Fruit fly (Drosophila melanogaster) whole organism, embryonic: ENCODE measurements around the gene Tfb4.
A peak's percentile ranks its signal among the peaks of the same experiment; 100 is the strongest.

Source experiments
- B-H2 ChIP-seq: fragments of 200-800 bp; sonication (Bioruptor generic); optimal IDR thresholded peaks from 2 replicates; lab custom pipeline; 2018; ENCODE audit warnings: missing biosample characterization, mild to moderate bottlenecking, missing genetic modification characterization
- Blimp-1 ChIP-seq: fragments of 200-800 bp; sonication (Bioruptor generic); optimal IDR thresholded peaks from 3 replicates; lab custom pipeline; 2018; ENCODE audit warnings: missing biosample characterization, missing genetic modification characterization, mild to moderate bottlenecking, moderate library complexity, missing genetic modification reagents
- CG10147 ChIP-seq: fragments of 200-800 bp; sonication (Bioruptor generic); optimal IDR thresholded peaks from 2 replicates; lab custom pipeline; 2019; ENCODE audit warnings: missing biosample characterization, mild to moderate bottlenecking, missing genetic modification characterization, moderate library complexity
- CG12155 ChIP-seq: fragments of 200-800 bp; sonication (Bioruptor generic); optimal IDR thresholded peaks from 3 replicates; lab custom pipeline; 2016; ENCODE audit warnings: missing biosample characterization, missing genetic modification characterization
- CG12391 ChIP-seq: fragments of 200-800 bp; sonication (Bioruptor generic); optimal IDR thresholded peaks from 3 replicates; lab custom pipeline; 2018; ENCODE audit warnings: missing biosample characterization, mild to moderate bottlenecking, missing genetic modification characterization, moderate library complexity
- CG13287 ChIP-seq: fragments of 200-800 bp; sonication (Bioruptor generic); IDR thresholded peaks from 2 replicates; pipeline ENCODE4 v1.3.6; 2022; ENCODE audit warnings: missing biosample characterization, missing genetic modification characterization; ENCODE audit not compliant: partially characterized antibody
- CG13296 ChIP-seq: fragments of 200-800 bp; sonication (Bioruptor generic); optimal IDR thresholded peaks from 3 replicates; lab custom pipeline; 2018; ENCODE audit warnings: missing biosample characterization, mild to moderate bottlenecking, missing genetic modification characterization
- CG1602 ChIP-seq: fragments of 200-800 bp; sonication (Bioruptor generic); optimal IDR thresholded peaks from 3 replicates; lab custom pipeline; 2016; ENCODE audit warnings: missing biosample characterization, missing genetic modification characterization
- CG16815 ChIP-seq: fragments of 200-800 bp; sonication (Bioruptor generic); optimal IDR thresholded peaks from 3 replicates; lab custom pipeline; 2017; ENCODE audit warnings: missing biosample characterization, mild to moderate bottlenecking, missing genetic modification characterization
- CG17186 ChIP-seq: fragments of 200-800 bp; sonication (Bioruptor generic); optimal IDR thresholded peaks from 3 replicates; lab custom pipeline; 2017; ENCODE audit warnings: missing biosample characterization, missing genetic modification reagents, missing genetic modification characterization
- CG2199 ChIP-seq: fragments of 200-800 bp; sonication (Bioruptor generic); IDR thresholded peaks from 3 replicates; pipeline ENCODE4 v1.3.6; 2022; ENCODE audit warnings: missing biosample characterization, missing genetic modification characterization
- CG3065 ChIP-seq: fragments of 200-800 bp; sonication (Bioruptor generic); optimal IDR thresholded peaks from 2 replicates; lab custom pipeline; 2016; ENCODE audit warnings: missing biosample characterization, missing genetic modification characterization
- CG32767 ChIP-seq: fragments of 200-800 bp; sonication (Bioruptor generic); IDR thresholded peaks from 2 replicates; pipeline ENCODE4 v1.3.6; 2022; ENCODE audit warnings: missing biosample characterization, missing genetic modification characterization
- CG34376 ChIP-seq: fragments of 200-800 bp; sonication (Bioruptor generic); optimal IDR thresholded peaks from 2 replicates; lab custom pipeline; 2018; ENCODE audit warnings: missing biosample characterization, mild to moderate bottlenecking, missing genetic modification characterization
- CG4328 ChIP-seq: fragments of 200-800 bp; sonication (Bioruptor generic); optimal IDR thresholded peaks from 3 replicates; lab custom pipeline; 2017; ENCODE audit warnings: missing biosample characterization, missing genetic modification reagents, missing genetic modification characterization
- CG4820 ChIP-seq: fragments of 200-800 bp; sonication (Bioruptor generic); optimal IDR thresholded peaks from 3 replicates; lab custom pipeline; 2016; ENCODE audit warnings: missing biosample characterization, missing genetic modification characterization
- CTCF ChIP-seq: fragments of 200-800 bp; sonication (Bioruptor generic); optimal IDR thresholded peaks from 2 replicates; lab custom pipeline; 2017; ENCODE audit warnings: missing biosample characterization, mild to moderate bottlenecking, missing genetic modification characterization, moderate library complexity
- Chrac-16 ChIP-seq: fragments of 200-800 bp; sonication (Bioruptor generic); optimal IDR thresholded peaks from 3 replicates; lab custom pipeline; 2016; ENCODE audit warnings: missing biosample characterization, missing genetic modification characterization
- Dp ChIP-seq: fragments of 200-800 bp; sonication (Bioruptor generic); optimal IDR thresholded peaks from 2 replicates; lab custom pipeline; 2018; ENCODE audit warnings: missing biosample characterization, mild to moderate bottlenecking, missing genetic modification characterization, moderate library complexity
- Hmr ChIP-seq: fragments of 200-800 bp; sonication (Bioruptor generic); optimal IDR thresholded peaks from 3 replicates; lab custom pipeline; 2017; ENCODE audit warnings: mild to moderate bottlenecking, missing biosample characterization, missing genetic modification reagents, missing genetic modification characterization
- Hr39 ChIP-seq: fragments of >200 bp; optimal IDR thresholded peaks from 2 replicates; lab custom pipeline; 2017
- Lhr ChIP-seq: fragments of 200-800 bp; sonication (Bioruptor generic); optimal IDR thresholded peaks from 3 replicates; lab custom pipeline; 2017; ENCODE audit warnings: mild to moderate bottlenecking, missing biosample characterization, missing genetic modification reagents, missing genetic modification characterization
- Nf-YC ChIP-seq: fragments of 200-800 bp; optimal IDR thresholded peaks from 3 replicates; lab custom pipeline; 2019; ENCODE audit warnings: missing biosample characterization, mild to moderate bottlenecking, missing genetic modification characterization, moderate library complexity
- NfI ChIP-seq: fragments of 200-800 bp; sonication (Bioruptor generic); optimal IDR thresholded peaks from 3 replicates; lab custom pipeline; 2018; ENCODE audit warnings: missing biosample characterization, mild to moderate bottlenecking, missing genetic modification characterization, moderate library complexity
- ase ChIP-seq: fragments of 200-800 bp; sonication (Bioruptor generic); IDR thresholded peaks from 3 replicates; pipeline ENCODE4 v1.3.6; 2022; ENCODE audit warnings: missing biosample characterization, missing genetic modification characterization
- cad ChIP-seq: fragments of >200 bp; optimal IDR thresholded peaks from 2 replicates; lab custom pipeline; 2017; ENCODE audit warnings: missing biosample characterization, missing genetic modification characterization
- cas ChIP-seq: fragments of 200-800 bp; sonication (Bioruptor generic); IDR thresholded peaks from 2 replicates; pipeline ENCODE4 v1.3.6; 2022; ENCODE audit warnings: missing biosample characterization, missing genetic modification characterization
- chinmo ChIP-seq: fragments of 200-800 bp; sonication (Bioruptor generic); IDR thresholded peaks from 4 replicates; pipeline ENCODE4 v1.3.6; 2022; ENCODE audit warnings: missing biosample characterization, missing genetic modification characterization; ENCODE audit not compliant: partially characterized antibody
- da ChIP-seq: fragments of 200-800 bp; sonication (Bioruptor generic); optimal IDR thresholded peaks from 2 replicates; lab custom pipeline; 2016; ENCODE audit warnings: missing biosample characterization, missing genetic modification characterization
- esg ChIP-seq: fragments of 200-800 bp; sonication (Bioruptor generic); conservative IDR thresholded peaks from 2 replicates; pipeline ENCODE4 v1.3.6; 2022; ENCODE audit warnings: missing biosample characterization, missing genetic modification characterization
- ewg ChIP-seq: fragments of 200-800 bp; sonication (Bioruptor generic); optimal IDR thresholded peaks from 3 replicates; lab custom pipeline; 2017; ENCODE audit warnings: mild to moderate bottlenecking, missing biosample characterization, missing genetic modification reagents, missing genetic modification characterization
- exex ChIP-seq: fragments of 200-800 bp; sonication (Bioruptor generic); optimal IDR thresholded peaks from 4 replicates; lab custom pipeline; 2018; ENCODE audit warnings: missing biosample characterization, mild to moderate bottlenecking, missing genetic modification characterization, moderate library complexity
- fd102C ChIP-seq: fragments of 200-800 bp; sonication (Bioruptor generic); optimal IDR thresholded peaks from 2 replicates; lab custom pipeline; 2018; ENCODE audit warnings: missing biosample characterization, mild to moderate bottlenecking, missing genetic modification characterization, moderate library complexity
- fru ChIP-seq: fragments of >200 bp; optimal IDR thresholded peaks from 2 replicates; lab custom pipeline; 2017
- gce ChIP-seq: fragments of 200-800 bp; sonication (Bioruptor generic); IDR thresholded peaks from 3 replicates; pipeline ENCODE4 v1.3.6; 2022; ENCODE audit warnings: missing biosample characterization, missing genetic modification characterization
- gsb-n ChIP-seq: fragments of 200-800 bp; sonication (Bioruptor generic); optimal IDR thresholded peaks from 3 replicates; lab custom pipeline; 2018; ENCODE audit warnings: missing biosample characterization, mild to moderate bottlenecking, missing genetic modification characterization
- h ChIP-seq: fragments of >200 bp; optimal IDR thresholded peaks from 2 replicates; lab custom pipeline; 2017
- hbn ChIP-seq: fragments of 200-800 bp; sonication (Bioruptor generic); IDR thresholded peaks from 2 replicates; pipeline ENCODE4 v1.3.6; 2022; ENCODE audit warnings: missing biosample characterization, missing genetic modification characterization; ENCODE audit not compliant: partially characterized antibody
- her ChIP-seq: fragments of 200-800 bp; sonication (Bioruptor generic); optimal IDR thresholded peaks from 2 replicates; lab custom pipeline; 2016; ENCODE audit warnings: missing biosample characterization, missing genetic modification characterization
- jumu ChIP-seq: fragments of 200-800 bp; sonication (Bioruptor generic); optimal IDR thresholded peaks from 3 replicates; lab custom pipeline; 2016; ENCODE audit warnings: missing biosample characterization, missing genetic modification characterization
- ken ChIP-seq: fragments of 200-800 bp; sonication (Bioruptor generic); IDR thresholded peaks from 3 replicates; pipeline ENCODE4 v1.3.6; 2022; ENCODE audit warnings: missing biosample characterization, missing genetic modification characterization
- lbe ChIP-seq: fragments of 200-800 bp; sonication (Bioruptor generic); optimal IDR thresholded peaks from 2 replicates; lab custom pipeline; 2016; ENCODE audit warnings: missing biosample characterization, mild to moderate bottlenecking, missing genetic modification characterization
- lola ChIP-seq, 3 experiments: fragments of >200 bp in 2 of 3; fragments of 200-800 bp in 1 of 3; sonication (Bioruptor generic) in 1 of 3; optimal IDR thresholded peaks; 2 replicates each; lab custom pipeline; 2017 to 2019; ENCODE audit warnings: missing biosample characterization in 3 of 3, missing genetic modification characterization in 3 of 3, mild to moderate bottlenecking in 1 of 3, moderate library complexity in 1 of 3
- onecut ChIP-seq: fragments of 200-800 bp; sonication (Bioruptor generic); IDR thresholded peaks from 2 replicates; pipeline ENCODE4 v1.3.6; 2022; ENCODE audit warnings: missing biosample characterization, missing genetic modification characterization
- pnt ChIP-seq: fragments of 200-800 bp; sonication (Bioruptor generic); optimal IDR thresholded peaks from 3 replicates; lab custom pipeline; 2016; ENCODE audit warnings: missing biosample characterization, missing genetic modification characterization
- pros ChIP-seq: fragments of 200-800 bp; sonication (Bioruptor generic); optimal IDR thresholded peaks from 3 replicates; lab custom pipeline; 2019; ENCODE audit warnings: missing biosample characterization, mild to moderate bottlenecking, missing genetic modification characterization, moderate library complexity
- salm ChIP-seq: fragments of 200-800 bp; sonication (Bioruptor generic); optimal IDR thresholded peaks from 2 replicates; lab custom pipeline; 2018; ENCODE audit warnings: missing biosample characterization, mild to moderate bottlenecking, missing genetic modification characterization
- sisA ChIP-seq: fragments of 200-800 bp; sonication (Bioruptor generic); IDR thresholded peaks from 2 replicates; pipeline ENCODE4 v1.3.6; 2022; ENCODE audit warnings: missing biosample characterization, missing genetic modification characterization
- sob ChIP-seq: fragments of 200-800 bp; sonication (Bioruptor generic); IDR thresholded peaks from 2 replicates; pipeline ENCODE4 v1.3.6; 2022; ENCODE audit warnings: missing biosample characterization, missing genetic modification characterization
- twi ChIP-seq: fragments of 200-800 bp; optimal IDR thresholded peaks from 2 replicates; lab custom pipeline; 2019; ENCODE audit warnings: missing biosample characterization, mild to moderate bottlenecking, missing genetic modification characterization, moderate library complexity

Tfb4 gene

dm6 chr2L:1144371-1145360 lies 5.8 kb downstream of the Tfb4 start (continued):
- no peak for TF ChIP-seq da (GFP tag; lab: Kevin White, UChicago)
- no peak for TF ChIP-seq pros (GFP tag; lab: Kevin White, UChicago)
- TF ChIP-seq CG3065, result no peak
- peak; percentile 36 for TF ChIP-seq CG1602 (GFP tag; lab: Kevin White, UChicago)
- peak; percentile 57 for TF ChIP-seq CG10147 (GFP tag; lab: Kevin White, UChicago)
- TF ChIP-seq Blimp-1, result peak; percentile 72
- peak; percentile 62; the same call in 1 of the 3 replicates for TF ChIP-seq ken (GFP tag; lab: Robert Waterston, UW)
- no peak for TF ChIP-seq Hr39 (lab: Kevin White, UChicago)
- TF ChIP-seq CG16815 (GFP tag; lab: Kevin White, UChicago), result peak; percentile 30
- no peak for TF ChIP-seq fru (lab: Kevin White, UChicago)
- TF ChIP-seq Nf-YC, result no peak
- no peak for TF ChIP-seq jumu (GFP tag; lab: Kevin White, UChicago)
- peak; percentile 0 for TF ChIP-seq NfI (GFP tag; lab: Kevin White, UChicago)
- peak; percentile 39 for TF ChIP-seq CG12155 (GFP tag; lab: Kevin White, UChicago)
- no peak for TF ChIP-seq sob (GFP tag; lab: Robert Waterston, UW)
- peak; percentile 31; the same call in 1 of the 2 replicates for TF ChIP-seq cas (GFP tag; lab: Robert Waterston, UW)
- TF ChIP-seq CG13287 (GFP tag; lab: Robert Waterston, UW), result no peak
- TF ChIP-seq chinmo (GFP tag; lab: Robert Waterston, UW), result no peak
- TF ChIP-seq onecut (GFP tag; lab: Robert Waterston, UW), result no peak
- TF ChIP-seq twi (tag; lab: Kevin White, UChicago), result peak; percentile 9
- TF ChIP-seq ewg (GFP tag; lab: Kevin White, UChicago), result peak; percentile 35
- TF ChIP-seq lola (GFP tag; optimal IDR thresholded peaks at IDR 0.05; lab: Kevin White, UChicago), result peak in 1 of 3 experiments; percentile 31
- peak; percentile 35; the same call in 1 of the 2 replicates for TF ChIP-seq esg (GFP tag; lab: Robert Waterston, UW)
- TF ChIP-seq CG4820 (GFP tag; lab: Kevin White, UChicago), result peak; percentile 33
- peak; percentile 18 for TF ChIP-seq gsb-n (tag; lab: Kevin White, UChicago)
- peak; percentile 78 for TF ChIP-seq exex (tag; lab: Kevin White, UChicago)
- TF ChIP-seq Hmr, result peak; percentile 53
- no peak for TF ChIP-seq CG17186 (GFP tag; lab: Kevin White, UChicago)
- no peak for TF ChIP-seq gce
- TF ChIP-seq Dp (GFP tag; lab: Kevin White, UChicago), result no peak
- peak; percentile 16 for TF ChIP-seq CTCF
- no peak for TF ChIP-seq CG34376
- no peak for TF ChIP-seq ase
- TF ChIP-seq CG4328, result no peak
- TF ChIP-seq her, result no peak
- no peak for TF ChIP-seq pnt (GFP tag; lab: Kevin White, UChicago)
- TF ChIP-seq h (lab: Kevin White, UChicago), result no peak
- TF ChIP-seq hbn (GFP tag; lab: Robert Waterston, UW), result no peak
- TF ChIP-seq CG13296 (GFP tag; lab: Kevin White, UChicago), result peak; percentile 42
- no peak for TF ChIP-seq Lhr (GFP tag; lab: Kevin White, UChicago)
- TF ChIP-seq Chrac-16 (GFP tag; lab: Kevin White, UChicago), result peak; percentile 39
- 0 out of 2 replicates have a peak, but pooled peaks have one; percentile 40 for TF ChIP-seq CG32767 (GFP tag; lab: Robert Waterston, UW)
- peak; percentile 23 for TF ChIP-seq salm
- TF ChIP-seq CG2199 (GFP tag; lab: Robert Waterston, UW), result no peak
- TF ChIP-seq lbe (GFP tag; lab: Kevin White, UChicago), result peak; percentile 91
- TF ChIP-seq sisA (GFP tag; lab: Robert Waterston, UW), result peak; percentile 47
- TF ChIP-seq fd102C (GFP tag; lab: Kevin White, UChicago), result no peak
- no peak for TF ChIP-seq cad
- TF ChIP-seq B-H2 (GFP tag; lab: Kevin White, UChicago), result no peak
- peak; percentile 70 for TF ChIP-seq CG12391
